Worm (Caenorhabditis elegans) whole organism, mixed stage, embryonic: Measurements from ENCODE around the gene srsx-39.

Experiments
- M03D4.4 ChIP-seq: sonication (generic microtip); optimal IDR thresholded peaks from 2 replicates; lab custom pipeline; 2017; ENCODE audit warnings: mild to moderate bottlenecking, missing genetic modification characterization, missing compliant biosample characterization
- blmp-1 ChIP-seq: fragments of 150-350 bp; optimal IDR thresholded peaks from 2 replicates; lab custom pipeline; 2014; ENCODE audit warnings: missing biosample characterization, missing genetic modification characterization
- ceh-39 ChIP-seq: fragments of 150-350 bp; optimal IDR thresholded peaks from 2 replicates; lab custom pipeline; 2014; ENCODE audit warnings: missing biosample characterization, missing genetic modification characterization
- elt-1 ChIP-seq: sonication (generic microtip); optimal IDR thresholded peaks from 2 replicates; lab custom pipeline; 2017; ENCODE audit warnings: missing genetic modification characterization, mild to moderate bottlenecking, missing compliant biosample characterization, antibody characterized with exemption, moderate library complexity, borderline replicate concordance; ENCODE audit not compliant: insufficient read depth
- elt-3 ChIP-seq: fragments of 150-350 bp; optimal IDR thresholded peaks from 2 replicates; lab custom pipeline; 2014; ENCODE audit warnings: missing biosample characterization, missing genetic modification characterization
- ham-2 ChIP-seq: fragments of 200-800 bp; sonication (Bioruptor generic); optimal IDR thresholded peaks from 2 replicates; lab custom pipeline; 2018; ENCODE audit warnings: mild to moderate bottlenecking, missing genetic modification characterization, missing compliant biosample characterization
- mep-1 ChIP-seq: fragments of 150-350 bp; optimal IDR thresholded peaks from 2 replicates; lab custom pipeline; 2017; ENCODE audit warnings: missing biosample characterization, missing genetic modification reagents, missing genetic modification characterization, inconsistent platforms
- nhr-12 ChIP-seq: fragments of 150-350 bp; optimal IDR thresholded peaks from 2 replicates; lab custom pipeline; 2014; ENCODE audit warnings: missing biosample characterization, missing genetic modification characterization
- nhr-237 ChIP-seq: fragments of 150-350 bp; optimal IDR thresholded peaks from 2 replicates; lab custom pipeline; 2014; ENCODE audit warnings: missing biosample characterization, missing genetic modification characterization
- nhr-76 ChIP-seq: sonication (generic microtip); optimal IDR thresholded peaks from 2 replicates; lab custom pipeline; 2017; ENCODE audit warnings: missing biosample characterization, missing genetic modification characterization
- pha-4 ChIP-seq: fragments of 150-350 bp; optimal IDR thresholded peaks from 2 replicates; lab custom pipeline; 2018; ENCODE audit warnings: missing biosample characterization, missing genetic modification reagents, missing genetic modification characterization
- unc-39 ChIP-seq: fragments of 150-350 bp; optimal IDR thresholded peaks from 2 replicates; lab custom pipeline; 2014; ENCODE audit warnings: missing biosample characterization, missing genetic modification characterization
- unc-62 ChIP-seq: fragments of 150-350 bp; optimal IDR thresholded peaks from 2 replicates; lab custom pipeline; 2014; ENCODE audit warnings: missing biosample characterization, missing genetic modification reagents, missing genetic modification characterization
- ztf-11 ChIP-seq: fragments of 150-350 bp; optimal IDR thresholded peaks from 2 replicates; lab custom pipeline; 2014; ENCODE audit warnings: missing biosample characterization, missing genetic modification characterization

DNA sequence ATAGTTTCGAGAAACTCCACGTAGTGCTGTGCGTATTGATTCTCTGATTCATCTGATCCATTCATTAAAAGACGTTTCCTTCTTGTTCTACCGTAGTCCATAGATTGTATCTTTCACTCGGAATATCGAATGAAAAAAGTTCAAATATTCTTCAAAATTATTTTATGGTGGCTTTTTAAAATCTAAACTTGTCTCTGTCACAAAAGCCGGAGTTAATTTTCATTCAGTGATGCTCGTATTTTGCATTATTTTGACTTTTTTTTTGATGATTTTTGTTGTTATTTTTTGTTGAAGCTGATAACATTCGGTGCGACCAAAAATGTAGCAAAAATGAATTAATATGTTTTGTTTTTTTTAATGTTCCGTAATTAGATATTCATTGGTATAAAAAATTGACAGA lies 20.9 kb downstream of the srsx-39 start, which contains the start of gene nhr-164:
- TF ChIP-seq mep-1 (tag; lab: Kevin White, UChicago) = no peak
- TF ChIP-seq elt-3 (tag; lab: Kevin White, UChicago) = no peak
- no peak for TF ChIP-seq unc-62
- TF ChIP-seq ham-2 (GFP tag; lab: Kevin White, UChicago) = no peak
- no peak for TF ChIP-seq nhr-237 (tag; lab: Kevin White, UChicago)
- TF ChIP-seq elt-1 (tag; lab: Kevin White, UChicago) = no peak
- no peak for TF ChIP-seq nhr-76 (tag; lab: Kevin White, UChicago)
- no peak for TF ChIP-seq ztf-11 (tag; lab: Kevin White, UChicago)
- TF ChIP-seq pha-4 = no peak
- no peak for TF ChIP-seq unc-39 (tag; lab: Kevin White, UChicago)
- TF ChIP-seq blmp-1 (tag; lab: Kevin White, UChicago) = no peak
- TF ChIP-seq nhr-12 (tag; lab: Kevin White, UChicago) = no peak
- TF ChIP-seq ceh-39 (tag; lab: Kevin White, UChicago) = no peak
- no peak for TF ChIP-seq M03D4.4 (tag; lab: Kevin White, UChicago)
